Worm (Caenorhabditis elegans): Measurements from ENCODE around the gene T16G1.6.

T16G1.6 gene

ce11 chrV:12895772-12896171 is 41.2 kb downstream of the T16G1.6 start, which contains the start of gene ttbk-7:
Gene ttbk-7, minus strand, starts transcription at chrV:12895872.
- no peak for TF ChIP-seq dpl-1 (GFP tag; optimal IDR thresholded peaks at IDR 0.05)
- no peak for TF ChIP-seq nhr-77 (tag; optimal IDR thresholded peaks at IDR 0.05)
- no peak for TF ChIP-seq nhr-85 (tag)
- TF ChIP-seq rnt-1 (tag; optimal IDR thresholded peaks at IDR 0.05), result no peak
- no peak for TF ChIP-seq ztf-4 (tag; optimal IDR thresholded peaks at IDR 0.05)
- peak; percentile 57 for TF ChIP-seq dsc-1 (tag; optimal IDR thresholded peaks at IDR 0.05)

ce11 chrV:12885860-12886259 is 51.1 kb downstream of the T16G1.6 start, which contains the start of gene glb-24:
Gene glb-24, minus strand, starts transcription at chrV:12885960.
- TF ChIP-seq elt-2 (tag; optimal IDR thresholded peaks at IDR 0.05), result no peak
- no peak for TF ChIP-seq ceh-63 (GFP tag; optimal IDR thresholded peaks at IDR 0.05)
- no peak for TF ChIP-seq ama-1 (optimal IDR thresholded peaks at IDR 0.05)
- no peak for TF ChIP-seq nhr-76 (tag; optimal IDR thresholded peaks at IDR 0.05)
- TF ChIP-seq pqm-1 (tag; optimal IDR thresholded peaks at IDR 0.05), result no peak

Data from whole organism, L1 larva.